Worm (Caenorhabditis elegans): ENCODE data around the gene C27F2.10.
A peak's percentile ranks its signal among the peaks of the same experiment; 100 is the strongest.

C27F2.10 gene

ce11 chrIII:4998956-4999425, 12.3 kb upstream of the C27F2.10 start, which contains the start of gene smcr-8 (continued):
- TF ChIP-seq atf-7 (tag; optimal IDR thresholded peaks at IDR 0.05) (no peak), athp-1 (tag; optimal IDR thresholded peaks at IDR 0.05) (peak; percentile 81), F23B12.7 (tag; optimal IDR thresholded peaks at IDR 0.05; ENCODE audit: insufficient read depth) (no peak), let-607 (tag; optimal IDR thresholded peaks at IDR 0.05) (no peak), sea-2 (GFP tag; IDR thresholded peaks at IDR 0.05) (no peak), efl-1 (GFP tag; optimal IDR thresholded peaks at IDR 0.05) (peak; percentile 29), T26A5.8 (tag; optimal IDR thresholded peaks at IDR 0.05) (no peak), egl-44 (GFP tag; IDR thresholded peaks at IDR 0.05) (no peak), F22D6.2 (tag; optimal IDR thresholded peaks at IDR 0.05) (no peak), madf-8 (GFP tag; conservative IDR thresholded peaks at IDR 0.05) (peak; percentile 69), ztf-25 (GFP tag; IDR thresholded peaks at IDR 0.05) (no peak), F52B5.7 (tag; optimal IDR thresholded peaks at IDR 0.05) (no peak), chd-7 (tag; optimal IDR thresholded peaks at IDR 0.05) (no peak), F55B11.4 (tag; optimal IDR thresholded peaks at IDR 0.05; ENCODE audit: borderline replicate concordance, insufficient read depth) (no peak), mxl-1 (tag; optimal IDR thresholded peaks at IDR 0.05) (no peak), xnd-1 (tag; optimal IDR thresholded peaks at IDR 0.05) (peak; percentile 82), gei-17 (GFP tag; optimal IDR thresholded peaks at IDR 0.05) (no peak), lag-1 (GFP tag; IDR thresholded peaks at IDR 0.05) (no peak), ztf-3 (GFP tag; optimal IDR thresholded peaks at IDR 0.05) (no peak), aptf-3 (GFP tag; IDR thresholded peaks at IDR 0.05) (no peak), egl-18 (GFP tag; IDR thresholded peaks at IDR 0.05) (no peak), pbrm-1 (GFP tag; IDR thresholded peaks at IDR 0.05) (no peak), ceh-91 (GFP tag; IDR thresholded peaks at IDR 0.05) (peak; percentile 54; the same call in 1 of the 2 replicates), ztf-6 (GFP tag; IDR thresholded peaks at IDR 0.05) (no peak), B0336.3 (GFP tag; IDR thresholded peaks at IDR 0.05) (no peak), B0019.2 (GFP tag; conservative IDR thresholded peaks at IDR 0.05) (0 out of 2 replicates have a peak, but pooled peaks have one; percentile 14), let-526 (GFP tag; IDR thresholded peaks at IDR 0.05) (peak; percentile 51; the same call in 1 of the 2 replicates), snpc-4 (GFP tag; optimal IDR thresholded peaks at IDR 0.05) (no peak), snpc-4 (tag; optimal IDR thresholded peaks at IDR 0.05) (no peak), somi-1 (GFP tag; optimal IDR thresholded peaks at IDR 0.05) (no peak), nhr-90 (tag; optimal IDR thresholded peaks at IDR 0.05) (no peak), fkh-3 (tag; optimal IDR thresholded peaks at IDR 0.05) (no peak), tlf-1 (GFP tag; optimal IDR thresholded peaks at IDR 0.05) (peak; percentile 23)

- TF ChIP-seq F10E7.11 (tag; optimal IDR thresholded peaks at IDR 0.05) (no peak), lin-54 (GFP tag; optimal IDR thresholded peaks at IDR 0.05) (no peak), let-607 (tag; optimal IDR thresholded peaks at IDR 0.05) (peak in 1 of 2 experiments; percentile 43), aptf-2 (GFP tag; conservative IDR thresholded peaks at IDR 0.05) (peak; percentile 82), hmg-1.2 (GFP tag; IDR thresholded peaks at IDR 0.05) (peak; percentile 64)
Observed at ce11 chrIII:4998111-4998859, 11.6 kb upstream of the C27F2.10 start, which contains the start of gene tmem-131. Gene tmem-131 (minus strand): TSS chrIII:4998161.
